Fruit fly (Drosophila melanogaster) whole organism, embryonic: Measurements from ENCODE around the gene Trf.

Experiments used
- Antp ChIP-seq: fragments of 200-800 bp; sonication (Bioruptor generic); optimal IDR thresholded peaks from 3 replicates; lab custom pipeline; 2016; ENCODE audit warnings: missing biosample characterization, missing genetic modification characterization
- Atf6 ChIP-seq: fragments of 200-800 bp; sonication (Bioruptor generic); IDR thresholded peaks from 2 replicates; pipeline ENCODE4 v1.3.6; 2022; ENCODE audit warnings: missing biosample characterization, missing genetic modification characterization
- BEAF-32 ChIP-seq: fragments of 200-800 bp; sonication (Bioruptor generic); optimal IDR thresholded peaks from 3 replicates; lab custom pipeline; 2017; ENCODE audit warnings: missing biosample characterization, missing genetic modification characterization, mild to moderate bottlenecking, moderate library complexity, missing genetic modification reagents
- CG10979 ChIP-seq: fragments of 200-800 bp; sonication (Bioruptor generic); optimal IDR thresholded peaks from 2 replicates; lab custom pipeline; 2018; ENCODE audit warnings: missing biosample characterization, mild to moderate bottlenecking, missing genetic modification characterization, moderate library complexity
- CG12769 ChIP-seq: fragments of 200-800 bp; sonication (Bioruptor generic); optimal IDR thresholded peaks from 2 replicates; lab custom pipeline; 2019; ENCODE audit warnings: missing biosample characterization, mild to moderate bottlenecking, missing genetic modification characterization, moderate library complexity
- CG13424 ChIP-seq: fragments of 200-800 bp; sonication (Bioruptor generic); optimal IDR thresholded peaks from 2 replicates; lab custom pipeline; 2019; ENCODE audit warnings: missing biosample characterization, mild to moderate bottlenecking, missing genetic modification characterization, moderate library complexity
- CG14050 ChIP-seq: fragments of 200-800 bp; sonication (Bioruptor generic); IDR thresholded peaks from 3 replicates; pipeline ENCODE4 v1.3.6; 2022; ENCODE audit warnings: missing biosample characterization, missing genetic modification characterization
- CG15011 ChIP-seq: fragments of 200-800 bp; sonication (Bioruptor generic); optimal IDR thresholded peaks from 3 replicates; lab custom pipeline; 2018; ENCODE audit warnings: missing biosample characterization, mild to moderate bottlenecking, missing genetic modification characterization
- CG15269 ChIP-seq: fragments of 200-800 bp; sonication (Bioruptor generic); optimal IDR thresholded peaks from 2 replicates; lab custom pipeline; 2018; ENCODE audit warnings: missing biosample characterization, mild to moderate bottlenecking, missing genetic modification characterization, moderate library complexity
- CG16813 ChIP-seq: fragments of 200-800 bp; sonication (Bioruptor generic); IDR thresholded peaks from 3 replicates; pipeline ENCODE4 v1.3.6; 2022; ENCODE audit warnings: missing biosample characterization, missing genetic modification characterization; ENCODE audit not compliant: partially characterized antibody
- CG17361 ChIP-seq: fragments of 200-800 bp; sonication (Bioruptor generic); IDR thresholded peaks from 3 replicates; pipeline ENCODE4 v1.3.6; 2022; ENCODE audit warnings: missing biosample characterization, missing genetic modification characterization
- CG17612 ChIP-seq: fragments of 200-800 bp; sonication (Bioruptor generic); IDR thresholded peaks from 2 replicates; pipeline ENCODE4 v1.3.6; 2022; ENCODE audit warnings: missing biosample characterization, missing genetic modification characterization
- CG31224 ChIP-seq: fragments of 200-800 bp; sonication (Bioruptor generic); IDR thresholded peaks from 2 replicates; pipeline ENCODE4 v1.3.6; 2022; ENCODE audit warnings: missing biosample characterization, missing genetic modification characterization
- CG33213 ChIP-seq: fragments of 200-800 bp; sonication (Bioruptor generic); optimal IDR thresholded peaks from 3 replicates; lab custom pipeline; 2016; ENCODE audit warnings: missing biosample characterization, missing genetic modification characterization
- CG34422 ChIP-seq: fragments of 200-800 bp; sonication (Bioruptor generic); IDR thresholded peaks from 3 replicates; pipeline ENCODE4 v1.3.6; 2022; ENCODE audit warnings: missing biosample characterization, missing genetic modification characterization
- CG4328 ChIP-seq: fragments of 200-800 bp; sonication (Bioruptor generic); optimal IDR thresholded peaks from 3 replicates; lab custom pipeline; 2017; ENCODE audit warnings: missing biosample characterization, missing genetic modification reagents, missing genetic modification characterization
- CG43689 ChIP-seq: fragments of 200-800 bp; sonication (Bioruptor generic); IDR thresholded peaks from 2 replicates; pipeline ENCODE4 v1.3.6; 2022; ENCODE audit warnings: missing biosample characterization, missing genetic modification characterization
- CG4404 ChIP-seq: fragments of 200-800 bp; sonication (Bioruptor generic); IDR thresholded peaks from 2 replicates; pipeline ENCODE4 v1.3.6; 2022; ENCODE audit warnings: missing biosample characterization, missing genetic modification characterization
- CG4730 ChIP-seq: fragments of 200-800 bp; sonication (Bioruptor generic); IDR thresholded peaks from 2 replicates; pipeline ENCODE4 v1.3.6; 2022; ENCODE audit warnings: missing biosample characterization, missing genetic modification characterization
- CG7786 ChIP-seq: fragments of 200-800 bp; sonication (Bioruptor generic); optimal IDR thresholded peaks from 2 replicates; lab custom pipeline; 2016; ENCODE audit warnings: missing biosample characterization, missing genetic modification characterization
- CG7839 ChIP-seq: fragments of 200-800 bp; sonication (Bioruptor generic); optimal IDR thresholded peaks from 3 replicates; lab custom pipeline; 2018; ENCODE audit warnings: missing biosample characterization, mild to moderate bottlenecking, missing genetic modification characterization, moderate library complexity
- CG9876 ChIP-seq: fragments of 200-800 bp; sonication (Bioruptor generic); optimal IDR thresholded peaks from 2 replicates; lab custom pipeline; 2016; ENCODE audit warnings: missing biosample characterization, missing genetic modification characterization
- D19B ChIP-seq: fragments of 200-800 bp; sonication (Bioruptor generic); optimal IDR thresholded peaks from 2 replicates; lab custom pipeline; 2017; ENCODE audit warnings: missing biosample characterization, mild to moderate bottlenecking, missing genetic modification characterization
- Dip3 ChIP-seq: fragments of 200-800 bp; sonication (Bioruptor generic); optimal IDR thresholded peaks from 3 replicates; lab custom pipeline; 2016; ENCODE audit warnings: missing biosample characterization, missing genetic modification characterization
- Doc2 ChIP-seq: fragments of 200-800 bp; sonication (Bioruptor generic); IDR thresholded peaks from 2 replicates; pipeline ENCODE4 v1.3.6; 2022; ENCODE audit warnings: missing biosample characterization, missing genetic modification characterization
- Eip74EF ChIP-seq, 2 experiments: fragments of 200-800 bp in 1 of 2; fragments of >200 bp in 1 of 2; sonication (Bioruptor generic) in 1 of 2; optimal IDR thresholded peaks; 2 replicates each; lab custom pipeline; 2017 to 2019; ENCODE audit warnings: missing biosample characterization in 2 of 2, missing genetic modification characterization in 2 of 2, mild to moderate bottlenecking in 1 of 2, moderate library complexity in 1 of 2
- Fer3 ChIP-seq: fragments of 200-800 bp; sonication (Bioruptor generic); optimal IDR thresholded peaks from 2 replicates; lab custom pipeline; 2018; ENCODE audit warnings: missing biosample characterization, mild to moderate bottlenecking, missing genetic modification characterization, moderate library complexity
- H2.0 ChIP-seq: fragments of 200-800 bp; sonication (Bioruptor generic); IDR thresholded peaks from 2 replicates; pipeline ENCODE4 v1.3.6; 2022; ENCODE audit warnings: missing biosample characterization, missing genetic modification characterization
- Lim3 ChIP-seq: fragments of 200-800 bp; sonication (Bioruptor generic); IDR thresholded peaks from 2 replicates; pipeline ENCODE4 v1.3.6; 2022; ENCODE audit warnings: missing biosample characterization, missing genetic modification characterization
- Six4 ChIP-seq: fragments of 200-800 bp; sonication (Bioruptor generic); optimal IDR thresholded peaks from 2 replicates; lab custom pipeline; 2016; ENCODE audit warnings: missing biosample characterization, missing genetic modification characterization
- YL-1 ChIP-seq: fragments of 200-800 bp; sonication (Bioruptor generic); optimal IDR thresholded peaks from 3 replicates; lab custom pipeline; 2017; ENCODE audit warnings: missing biosample characterization, mild to moderate bottlenecking, missing genetic modification characterization
- bcd ChIP-seq: fragments of 200-800 bp; sonication (Bioruptor generic); optimal IDR thresholded peaks from 2 replicates; lab custom pipeline; 2017; ENCODE audit warnings: missing biosample characterization, mild to moderate bottlenecking, missing genetic modification characterization
- da ChIP-seq: fragments of 200-800 bp; sonication (Bioruptor generic); optimal IDR thresholded peaks from 2 replicates; lab custom pipeline; 2016; ENCODE audit warnings: missing biosample characterization, missing genetic modification characterization
- disco-r ChIP-seq: fragments of 200-800 bp; sonication (Bioruptor generic); optimal IDR thresholded peaks from 2 replicates; lab custom pipeline; 2016; ENCODE audit warnings: missing biosample characterization, missing genetic modification characterization
- dm ChIP-seq: fragments of 200-800 bp; sonication (Bioruptor generic); optimal IDR thresholded peaks from 3 replicates; lab custom pipeline; 2016; ENCODE audit warnings: missing biosample characterization, missing genetic modification characterization
- fd3F ChIP-seq: fragments of 200-800 bp; sonication (Bioruptor generic); optimal IDR thresholded peaks from 2 replicates; lab custom pipeline; 2018; ENCODE audit warnings: missing biosample characterization, mild to moderate bottlenecking, missing genetic modification characterization, moderate library complexity
- fru ChIP-seq: fragments of >200 bp; optimal IDR thresholded peaks from 2 replicates; lab custom pipeline; 2017
- kni ChIP-seq: fragments of 200-800 bp; sonication (Bioruptor generic); optimal IDR thresholded peaks from 3 replicates; lab custom pipeline; 2017; ENCODE audit warnings: mild to moderate bottlenecking, missing biosample characterization, missing genetic modification reagents, missing genetic modification characterization
- lab ChIP-seq: fragments of 200-800 bp; sonication (Bioruptor generic); optimal IDR thresholded peaks from 3 replicates; lab custom pipeline; 2017; ENCODE audit warnings: missing biosample characterization, missing genetic modification characterization, mild to moderate bottlenecking, moderate library complexity, missing genetic modification reagents
- mirr ChIP-seq: fragments of 200-800 bp; sonication (Bioruptor generic); optimal IDR thresholded peaks from 3 replicates; lab custom pipeline; 2018; ENCODE audit warnings: missing biosample characterization, mild to moderate bottlenecking, missing genetic modification characterization
- mld ChIP-seq: fragments of 200-800 bp; sonication (Bioruptor generic); IDR thresholded peaks from 3 replicates; pipeline ENCODE4 v1.3.6; 2022; ENCODE audit warnings: missing biosample characterization, missing genetic modification characterization; ENCODE audit not compliant: partially characterized antibody
- odd ChIP-seq: fragments of 200-800 bp; sonication (Bioruptor generic); optimal IDR thresholded peaks from 2 replicates; lab custom pipeline; 2017; ENCODE audit warnings: missing biosample characterization, mild to moderate bottlenecking, missing genetic modification characterization
- pfk ChIP-seq: fragments of 200-800 bp; sonication (Bioruptor generic); optimal IDR thresholded peaks from 2 replicates; lab custom pipeline; 2018; ENCODE audit warnings: missing biosample characterization, mild to moderate bottlenecking, missing genetic modification characterization, moderate library complexity
- repo ChIP-seq: fragments of 200-800 bp; sonication (Bioruptor generic); optimal IDR thresholded peaks from 2 replicates; lab custom pipeline; 2016; ENCODE audit warnings: missing biosample characterization, missing genetic modification characterization
- sc ChIP-seq, 3 experiments: fragments of >200 bp in 2 of 3; fragments of 200-800 bp in 1 of 3; sonication (Bioruptor generic) in 1 of 3; optimal IDR thresholded peaks; 2 replicates in 2 of 3; 3 replicates in 1 of 3; lab custom pipeline; 2017; ENCODE audit warnings: mild to moderate bottlenecking in 1 of 3, missing biosample characterization in 1 of 3, missing genetic modification characterization in 1 of 3, missing genetic modification reagents in 1 of 3
- vfl ChIP-seq: fragments of 200-800 bp; sonication (Bioruptor generic); optimal IDR thresholded peaks from 2 replicates; lab custom pipeline; 2016; ENCODE audit warnings: missing biosample characterization, missing genetic modification characterization
- z ChIP-seq: fragments of 200-800 bp; sonication (Bioruptor generic); IDR thresholded peaks from 3 replicates; pipeline ENCODE4 v1.3.6; 2022; ENCODE audit warnings: missing biosample characterization, missing genetic modification characterization
- zen2 ChIP-seq: fragments of 200-800 bp; sonication (Bioruptor generic); IDR thresholded peaks from 3 replicates; pipeline ENCODE4 v1.3.6; 2022; ENCODE audit warnings: missing biosample characterization, missing genetic modification characterization; ENCODE audit not compliant: partially characterized antibody
- zfh2 ChIP-seq: fragments of 200-800 bp; sonication (Bioruptor generic); optimal IDR thresholded peaks from 2 replicates; lab custom pipeline; 2016; ENCODE audit warnings: missing biosample characterization, missing genetic modification characterization

The Trf gene

DNA sequence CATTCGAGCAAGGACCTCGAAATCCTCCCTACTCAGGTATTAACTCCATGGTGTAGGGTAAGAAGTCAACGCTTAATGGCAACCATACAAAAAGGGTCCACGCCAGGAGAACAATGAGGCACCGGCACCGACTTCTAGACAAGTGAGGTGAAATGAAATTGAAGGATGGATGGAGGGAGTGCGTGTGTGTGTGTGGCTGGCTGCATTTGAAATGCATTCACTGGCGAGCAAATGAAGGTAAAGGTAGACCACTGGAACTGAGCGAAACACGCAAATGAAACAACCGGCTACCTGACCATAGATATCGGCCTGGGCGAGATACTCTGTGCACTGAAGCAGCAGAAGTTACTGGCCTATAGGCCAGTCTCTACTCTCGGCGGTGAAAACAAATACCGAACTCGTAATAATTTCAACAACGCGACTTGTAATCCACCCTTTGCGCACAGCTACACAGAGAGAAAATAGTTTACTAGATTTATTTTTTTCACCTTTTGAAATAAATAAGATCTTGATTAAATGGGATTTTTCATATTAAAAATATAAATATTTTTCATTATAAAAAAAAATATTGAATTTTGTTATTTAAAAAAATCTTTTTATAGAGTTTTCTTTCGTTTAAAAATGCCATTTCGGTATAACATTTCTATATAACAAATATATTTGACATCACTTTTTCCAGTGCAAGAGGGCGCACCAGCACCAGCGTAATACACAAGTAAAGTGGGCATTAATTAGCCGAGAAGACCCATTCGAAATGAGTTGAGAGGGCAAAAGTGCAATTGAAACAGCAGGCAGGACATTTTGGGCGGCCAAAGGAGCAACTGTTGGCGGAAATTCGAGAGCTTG is 9.2 kb downstream of the Trf start (continued):
- peak; percentile 90 for TF ChIP-seq CG17361 (GFP tag; lab: Robert Waterston, UW)
- peak; percentile 55; the same call in 1 of the 2 replicates for TF ChIP-seq Atf6 (GFP tag; lab: Robert Waterston, UW)
- TF ChIP-seq da (GFP tag; lab: Kevin White, UChicago): no peak
- TF ChIP-seq kni (GFP tag; lab: Kevin White, UChicago): peak; percentile 55
- TF ChIP-seq vfl: peak; percentile 60
- no peak for TF ChIP-seq zen2
- TF ChIP-seq CG43689: peak; percentile 48; the same call in 1 of the 2 replicates
- no peak for TF ChIP-seq repo (GFP tag; lab: Kevin White, UChicago)
- no peak for TF ChIP-seq CG15011 (GFP tag; lab: Kevin White, UChicago)
- no peak for TF ChIP-seq mirr (GFP tag; lab: Kevin White, UChicago)
- TF ChIP-seq CG33213 (GFP tag; lab: Kevin White, UChicago): no peak
- TF ChIP-seq CG13424 (tag; lab: Kevin White, UChicago): peak; percentile 85
- peak in 1 of 2 experiments; percentile 38 for TF ChIP-seq Eip74EF (GFP tag; optimal IDR thresholded peaks at IDR 0.05; lab: Kevin White, UChicago)
- TF ChIP-seq D19B (GFP tag; lab: Kevin White, UChicago): no peak
- TF ChIP-seq disco-r (GFP tag; lab: Kevin White, UChicago): no peak
- peak; percentile 45 for TF ChIP-seq Six4 (GFP tag; lab: Kevin White, UChicago)
- peak; percentile 30 for TF ChIP-seq bcd (GFP tag; lab: Kevin White, UChicago)
- peak; percentile 70 for TF ChIP-seq pfk (GFP tag; lab: Kevin White, UChicago)
- TF ChIP-seq CG34422: no peak
- no peak for TF ChIP-seq Dip3 (GFP tag; lab: Kevin White, UChicago)
- no peak for TF ChIP-seq BEAF-32 (GFP tag; lab: Kevin White, UChicago)
- no peak for TF ChIP-seq CG4730 (GFP tag; lab: Robert Waterston, UW)
- TF ChIP-seq CG31224 (GFP tag; lab: Robert Waterston, UW): no peak
- no peak for TF ChIP-seq mld (GFP tag; lab: Robert Waterston, UW)
- peak; percentile 74 for TF ChIP-seq CG14050
- no peak for TF ChIP-seq CG16813 (GFP tag; lab: Robert Waterston, UW)
- no peak for TF ChIP-seq CG17612 (GFP tag; lab: Robert Waterston, UW)
- no peak for TF ChIP-seq sc (optimal IDR thresholded peaks at IDR 0.05; lab: Kevin White, UChicago)
- TF ChIP-seq sc (GFP tag; optimal IDR thresholded peaks at IDR 0.05; lab: Kevin White, UChicago): peak; percentile 85
- peak; percentile 45 for TF ChIP-seq CG4404
- TF ChIP-seq CG4328: peak; percentile 48
- TF ChIP-seq CG9876 (GFP tag; lab: Kevin White, UChicago): no peak
- TF ChIP-seq Doc2: no peak
- TF ChIP-seq YL-1 (GFP tag; lab: Kevin White, UChicago): peak; percentile 44
- TF ChIP-seq Fer3 (tag; lab: Kevin White, UChicago): peak; percentile 21
- TF ChIP-seq Antp: peak; percentile 28
- TF ChIP-seq H2.0 (GFP tag; lab: Robert Waterston, UW): peak; percentile 80
- TF ChIP-seq fd3F (GFP tag; lab: Kevin White, UChicago): peak; percentile 72
- TF ChIP-seq CG7786 (GFP tag; lab: Kevin White, UChicago): peak; percentile 9
- TF ChIP-seq fru (lab: Kevin White, UChicago): no peak
- peak; percentile 84 for TF ChIP-seq odd (GFP tag; lab: Kevin White, UChicago)
- TF ChIP-seq lab (GFP tag; lab: Kevin White, UChicago): no peak
- TF ChIP-seq CG12769: no peak
- TF ChIP-seq z: no peak
- TF ChIP-seq CG15269 (tag; lab: Kevin White, UChicago): peak; percentile 87
- TF ChIP-seq dm (GFP tag; lab: Kevin White, UChicago): no peak
- peak; percentile 84 for TF ChIP-seq CG7839
- TF ChIP-seq CG10979 (tag; lab: Kevin White, UChicago): peak; percentile 90
- TF ChIP-seq Lim3: no peak
- TF ChIP-seq zfh2 (GFP tag; lab: Kevin White, UChicago): peak; percentile 26
